Worm (Caenorhabditis elegans): ENCODE data around the gene Y45F3A.9.

Gene Y45F3A.9

ce11 chrIII:10634034-10634433 lies 39.1 kb upstream of the Y45F3A.9 start (continued):
- TF ChIP-seq K11D2.4 (GFP tag; IDR thresholded peaks at IDR 0.05): 0 out of 2 replicates have a peak, but pooled peaks have one; percentile 47
- TF ChIP-seq D2030.7 (GFP tag; IDR thresholded peaks at IDR 0.05): peak; percentile 33; the same call in 1 of the 2 replicates
- peak; percentile 99 for TF ChIP-seq zfh-2 (GFP tag; conservative IDR thresholded peaks at IDR 0.05)
- TF ChIP-seq ekl-4 (GFP tag; IDR thresholded peaks at IDR 0.05): peak; percentile 43; the same call in 1 of the 2 replicates
- peak; percentile 67 for TF ChIP-seq lin-40 (tag; optimal IDR thresholded peaks at IDR 0.05)
- TF ChIP-seq egrh-3 (GFP tag; IDR thresholded peaks at IDR 0.05): peak; percentile 99
- TF ChIP-seq madf-10 (tag; optimal IDR thresholded peaks at IDR 0.05): peak; percentile 35
- TF ChIP-seq cebp-1 (GFP tag; IDR thresholded peaks at IDR 0.05): peak; percentile 16; the same call in 1 of the 2 replicates
- peak; percentile 78 for TF ChIP-seq cebp-1 (tag; optimal IDR thresholded peaks at IDR 0.05)
- TF ChIP-seq let-607 (tag; optimal IDR thresholded peaks at IDR 0.05): peak in 1 of 2 experiments; percentile 29
- peak in 1 of 3 experiments; percentile 18 for TF ChIP-seq lin-35 (GFP tag; optimal IDR thresholded peaks at IDR 0.05)
- no peak for TF ChIP-seq F55B11.4 (tag; optimal IDR thresholded peaks at IDR 0.05; ENCODE audit: borderline replicate concordance, insufficient read depth)
- TF ChIP-seq F57C9.4 (tag; optimal IDR thresholded peaks at IDR 0.05): peak; percentile 16
- peak; percentile 13; the same call in 1 of the 2 replicates for TF ChIP-seq madf-6 (GFP tag; IDR thresholded peaks at IDR 0.05)
- peak; percentile 17 for TF ChIP-seq ztf-22 (GFP tag; optimal IDR thresholded peaks at IDR 0.05)
- peak; percentile 49 for TF ChIP-seq C06A6.2 (GFP tag; conservative IDR thresholded peaks at IDR 0.05)
- TF ChIP-seq gei-17 (GFP tag; optimal IDR thresholded peaks at IDR 0.05): peak; percentile 27
- no peak for TF ChIP-seq ceh-58 (GFP tag; IDR thresholded peaks at IDR 0.05)
- TF ChIP-seq ztf-18 (tag; optimal IDR thresholded peaks at IDR 0.05): peak; percentile 44
- peak; percentile 9 for TF ChIP-seq nhr-90 (tag; optimal IDR thresholded peaks at IDR 0.05)
- 0 out of 2 replicates have a peak, but pooled peaks have one; percentile 20 for TF ChIP-seq madf-3 (GFP tag; IDR thresholded peaks at IDR 0.05)
- TF ChIP-seq dox-1 (GFP tag; IDR thresholded peaks at IDR 0.05): peak; percentile 76
- no peak for TF ChIP-seq nhr-27 (tag; optimal IDR thresholded peaks at IDR 0.05)
- TF ChIP-seq F10E7.11 (tag; optimal IDR thresholded peaks at IDR 0.05): no peak
- peak; percentile 39 for TF ChIP-seq sptf-2 (GFP tag; optimal IDR thresholded peaks at IDR 0.05)
- TF ChIP-seq mcd-1 (GFP tag; IDR thresholded peaks at IDR 0.05): peak; percentile 82
- TF ChIP-seq C17E4.6 (GFP tag; IDR thresholded peaks at IDR 0.05): no peak
- TF ChIP-seq attf-5 (GFP tag; optimal IDR thresholded peaks at IDR 0.05): peak; percentile 78
- no peak for TF ChIP-seq fkh-3 (tag; optimal IDR thresholded peaks at IDR 0.05)

- TF ChIP-seq ceh-79 (tag; optimal IDR thresholded peaks at IDR 0.05): no peak
- no peak for TF ChIP-seq K12H6.12 (tag; optimal IDR thresholded peaks at IDR 0.05)
- TF ChIP-seq madf-3 (GFP tag; IDR thresholded peaks at IDR 0.05): no peak
- TF ChIP-seq hmg-20 (GFP tag; IDR thresholded peaks at IDR 0.05): no peak
- TF ChIP-seq nhr-179 (tag; optimal IDR thresholded peaks at IDR 0.05): no peak
- TF ChIP-seq xnd-1 (tag; optimal IDR thresholded peaks at IDR 0.05): no peak
- TF ChIP-seq Y53F4B.3 (GFP tag; IDR thresholded peaks at IDR 0.05): no peak
- no peak for TF ChIP-seq Y53G8AR.9 (GFP tag; conservative IDR thresholded peaks at IDR 0.05)
- no peak for TF ChIP-seq F49E8.2 (tag; optimal IDR thresholded peaks at IDR 0.05; ENCODE audit: insufficient read depth)
- TF ChIP-seq ceh-91 (GFP tag; IDR thresholded peaks at IDR 0.05): no peak
- no peak for TF ChIP-seq B0261.1 (tag; optimal IDR thresholded peaks at IDR 0.05)
- no peak for TF ChIP-seq die-1 (tag; optimal IDR thresholded peaks at IDR 0.05)
- TF ChIP-seq let-607 (tag; optimal IDR thresholded peaks at IDR 0.05): no peak
- no peak for TF ChIP-seq tlf-1 (GFP tag; optimal IDR thresholded peaks at IDR 0.05)
- no peak for TF ChIP-seq ceh-58 (GFP tag; IDR thresholded peaks at IDR 0.05)
- TF ChIP-seq dox-1 (GFP tag; IDR thresholded peaks at IDR 0.05): no peak
- TF ChIP-seq ceh-27 (GFP tag; optimal IDR thresholded peaks at IDR 0.05): no peak
- no peak for TF ChIP-seq K11D2.4 (GFP tag; IDR thresholded peaks at IDR 0.05)
Observed at ce11 chrIII:10633403-10633674, 38.4 kb upstream of the Y45F3A.9 start, which contains the start of gene Y39A1A.9. Gene Y39A1A.9, minus strand, starts transcription at chrIII:10633501.

All from whole organism, young adult.